Worm (Caenorhabditis elegans): ENCODE data around the gene slc-25A18.1.

DNA sequence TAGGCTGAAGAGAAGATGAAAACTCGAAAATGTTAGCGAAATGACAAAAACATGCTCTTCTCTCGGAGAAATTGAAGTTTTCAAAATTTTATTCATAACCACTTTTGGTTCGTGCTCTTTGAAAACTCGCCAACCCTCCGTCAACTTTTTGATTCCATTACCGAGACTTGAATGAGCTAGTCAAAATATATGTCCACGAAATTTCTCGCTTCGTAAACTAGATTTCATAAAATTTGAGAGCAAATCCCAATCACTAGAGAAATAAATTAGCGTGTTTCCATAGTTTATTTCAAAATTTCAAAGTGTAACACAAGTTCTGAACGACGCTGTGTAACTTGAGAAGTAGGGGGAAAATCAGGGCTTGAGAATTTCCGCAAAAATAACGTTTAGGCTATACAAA is 10.0 kb downstream of the slc-25A18.1 start:
- no peak for TF ChIP-seq W03F9.2 (tag; optimal IDR thresholded peaks at IDR 0.05)
- no peak for TF ChIP-seq him-1 (tag; optimal IDR thresholded peaks at IDR 0.05)
- no peak for TF ChIP-seq dao-5 (tag; optimal IDR thresholded peaks at IDR 0.05)
